Worm (Caenorhabditis elegans): ENCODE results near the gene C02F5.12.

C02F5.12 gene

ce11 chrIII:8216224-8216623, 26.6 kb downstream of the C02F5.12 start, which contains the start of gene unc-86:
Gene unc-86, minus strand, starts transcription at chrIII:8216336.
- TF ChIP-seq hmg-4 (GFP tag; optimal IDR thresholded peaks at IDR 0.05) (no peak), ets-7 (tag; optimal IDR thresholded peaks at IDR 0.05) (no peak), B0310.2 (tag; optimal IDR thresholded peaks at IDR 0.05) (no peak), tbx-37 (GFP tag; conservative IDR thresholded peaks at IDR 0.05) (no peak), hmbx-1 (tag; optimal IDR thresholded peaks at IDR 0.05) (no peak), ama-1 (optimal IDR thresholded peaks at IDR 0.05) (no peak), hnd-1 (tag; optimal IDR thresholded peaks at IDR 0.05) (no peak), ceh-36 (tag; optimal IDR thresholded peaks at IDR 0.05) (no peak), tra-4 (tag; optimal IDR thresholded peaks at IDR 0.05) (no peak), sea-1 (GFP tag; conservative IDR thresholded peaks at IDR 0.05) (no peak), flt-1 (GFP tag; IDR thresholded peaks at IDR 0.05) (no peak), scrt-1 (GFP tag; IDR thresholded peaks at IDR 0.05) (no peak), pes-1 (GFP tag; IDR thresholded peaks at IDR 0.05) (no peak), ceh-13 (GFP tag; optimal IDR thresholded peaks at IDR 0.05) (no peak), tbx-11 (GFP tag; IDR thresholded peaks at IDR 0.05) (no peak), aly-1 (tag; optimal IDR thresholded peaks at IDR 0.05) (no peak), F13C5.2 (tag; optimal IDR thresholded peaks at IDR 0.05) (no peak)

ce11 chrIII:8211562-8211961, 31.3 kb downstream of the C02F5.12 start:
- TF ChIP-seq B0310.2 (tag; optimal IDR thresholded peaks at IDR 0.05) (no peak), scrt-1 (GFP tag; IDR thresholded peaks at IDR 0.05) (no peak), ceh-13 (GFP tag; optimal IDR thresholded peaks at IDR 0.05) (no peak), tbx-37 (GFP tag; conservative IDR thresholded peaks at IDR 0.05) (no peak), ets-7 (tag; optimal IDR thresholded peaks at IDR 0.05) (no peak), hnd-1 (tag; optimal IDR thresholded peaks at IDR 0.05) (no peak), hmbx-1 (tag; optimal IDR thresholded peaks at IDR 0.05) (no peak), flt-1 (GFP tag; IDR thresholded peaks at IDR 0.05) (no peak), tra-4 (tag; optimal IDR thresholded peaks at IDR 0.05) (no peak), ceh-36 (tag; optimal IDR thresholded peaks at IDR 0.05) (no peak), hmg-4 (GFP tag; optimal IDR thresholded peaks at IDR 0.05) (no peak), pes-1 (GFP tag; IDR thresholded peaks at IDR 0.05) (no peak), sea-1 (GFP tag; conservative IDR thresholded peaks at IDR 0.05) (no peak), aly-1 (tag; optimal IDR thresholded peaks at IDR 0.05) (no peak)

ce11 chrIII:8209775-8210174, 33.1 kb downstream of the C02F5.12 start, which contains the start of gene C30A5.10:
Gene C30A5.10, minus strand, starts transcription at chrIII:8209875.
- TF ChIP-seq B0310.2 (tag; optimal IDR thresholded peaks at IDR 0.05): no peak
- no peak for TF ChIP-seq hnd-1 (tag; optimal IDR thresholded peaks at IDR 0.05)
- TF ChIP-seq ama-1 (optimal IDR thresholded peaks at IDR 0.05): no peak
- no peak for TF ChIP-seq hmbx-1 (tag; optimal IDR thresholded peaks at IDR 0.05)
- no peak for TF ChIP-seq F13C5.2 (tag; optimal IDR thresholded peaks at IDR 0.05)
- TF ChIP-seq aly-1 (tag; optimal IDR thresholded peaks at IDR 0.05): no peak
- no peak for TF ChIP-seq flt-1 (GFP tag; IDR thresholded peaks at IDR 0.05)
- TF ChIP-seq ceh-13 (GFP tag; optimal IDR thresholded peaks at IDR 0.05): no peak
- no peak for TF ChIP-seq tbx-37 (GFP tag; conservative IDR thresholded peaks at IDR 0.05)
- TF ChIP-seq tbx-11 (GFP tag; IDR thresholded peaks at IDR 0.05): no peak
- TF ChIP-seq tra-4 (tag; optimal IDR thresholded peaks at IDR 0.05): no peak
- TF ChIP-seq ceh-36 (tag; optimal IDR thresholded peaks at IDR 0.05): no peak
- no peak for TF ChIP-seq hmg-4 (GFP tag; optimal IDR thresholded peaks at IDR 0.05)
- TF ChIP-seq scrt-1 (GFP tag; IDR thresholded peaks at IDR 0.05): no peak
- TF ChIP-seq ets-7 (tag; optimal IDR thresholded peaks at IDR 0.05): no peak

ce11 chrIII:8202754-8203153, 40.1 kb downstream of the C02F5.12 start, which contains the start of gene snb-5:
Gene snb-5, plus strand, starts transcription at chrIII:8203054.
- TF ChIP-seq aly-1 (tag; optimal IDR thresholded peaks at IDR 0.05) (no peak), B0310.2 (tag; optimal IDR thresholded peaks at IDR 0.05) (no peak), ceh-36 (tag; optimal IDR thresholded peaks at IDR 0.05) (no peak), ceh-13 (GFP tag; optimal IDR thresholded peaks at IDR 0.05) (no peak), hmg-4 (GFP tag; optimal IDR thresholded peaks at IDR 0.05) (no peak), F13C5.2 (tag; optimal IDR thresholded peaks at IDR 0.05) (no peak), scrt-1 (GFP tag; IDR thresholded peaks at IDR 0.05) (no peak), sea-1 (GFP tag; conservative IDR thresholded peaks at IDR 0.05) (no peak), tra-4 (tag; optimal IDR thresholded peaks at IDR 0.05) (no peak), tbx-37 (GFP tag; conservative IDR thresholded peaks at IDR 0.05) (no peak)

- TF ChIP-seq tbx-37 (GFP tag; conservative IDR thresholded peaks at IDR 0.05): no peak
- no peak for TF ChIP-seq hmbx-1 (tag; optimal IDR thresholded peaks at IDR 0.05)
- TF ChIP-seq hnd-1 (tag; optimal IDR thresholded peaks at IDR 0.05): no peak
- TF ChIP-seq ceh-36 (tag; optimal IDR thresholded peaks at IDR 0.05): peak; percentile 0
These were observed 41.1 kb downstream of the C02F5.12 start for ce11 chrIII:8201760-8202159.

DNA sequence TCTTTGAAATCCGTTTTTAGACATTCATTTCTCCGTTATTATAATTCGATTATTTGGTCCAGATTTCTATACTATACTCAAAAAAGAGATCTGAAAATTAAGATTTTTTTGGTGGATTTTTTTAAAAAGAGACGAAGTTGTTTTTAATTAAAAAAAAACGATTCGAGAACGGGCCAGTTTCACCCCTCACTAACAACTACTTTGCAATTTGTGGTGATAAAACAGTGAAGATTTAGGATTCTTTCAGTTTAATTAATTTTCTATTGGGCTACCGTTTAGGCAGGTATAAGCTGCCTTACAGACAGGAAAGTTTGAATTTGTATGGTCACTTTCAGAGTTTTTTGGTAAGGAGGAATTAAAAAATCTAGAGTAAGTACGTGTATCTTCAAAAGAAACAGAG, 41.7 kb downstream of the C02F5.12 start, which contains the start of gene unc-36:
Gene unc-36, minus strand, starts transcription at position 101 of the 400 bp plus-strand sequence.
- TF ChIP-seq flt-1 (GFP tag; IDR thresholded peaks at IDR 0.05): no peak

DNA sequence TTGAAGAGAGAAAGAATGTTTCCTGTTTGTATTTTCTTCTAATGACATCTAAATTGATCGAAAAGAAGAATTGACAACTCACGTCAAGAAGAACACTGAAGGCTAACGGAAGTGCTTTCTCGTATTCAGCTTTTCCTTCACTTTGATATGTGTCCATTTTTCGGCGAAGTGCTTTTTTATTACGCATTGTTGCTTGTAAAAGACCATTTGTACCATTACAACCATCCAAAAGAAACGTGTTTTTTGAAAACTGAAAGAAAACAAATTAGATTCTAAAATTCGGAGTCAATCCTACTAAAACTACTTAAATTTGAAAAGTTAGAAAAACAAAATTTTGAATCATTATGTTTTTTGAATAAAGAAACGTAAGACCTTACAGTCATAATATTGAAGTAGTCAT, 43.8 kb downstream of the C02F5.12 start:
- TF ChIP-seq F13C5.2 (tag; optimal IDR thresholded peaks at IDR 0.05): no peak
- TF ChIP-seq ceh-36 (tag; optimal IDR thresholded peaks at IDR 0.05): no peak
- TF ChIP-seq scrt-1 (GFP tag; IDR thresholded peaks at IDR 0.05): no peak
- no peak for TF ChIP-seq hmg-4 (GFP tag; optimal IDR thresholded peaks at IDR 0.05)

DNA sequence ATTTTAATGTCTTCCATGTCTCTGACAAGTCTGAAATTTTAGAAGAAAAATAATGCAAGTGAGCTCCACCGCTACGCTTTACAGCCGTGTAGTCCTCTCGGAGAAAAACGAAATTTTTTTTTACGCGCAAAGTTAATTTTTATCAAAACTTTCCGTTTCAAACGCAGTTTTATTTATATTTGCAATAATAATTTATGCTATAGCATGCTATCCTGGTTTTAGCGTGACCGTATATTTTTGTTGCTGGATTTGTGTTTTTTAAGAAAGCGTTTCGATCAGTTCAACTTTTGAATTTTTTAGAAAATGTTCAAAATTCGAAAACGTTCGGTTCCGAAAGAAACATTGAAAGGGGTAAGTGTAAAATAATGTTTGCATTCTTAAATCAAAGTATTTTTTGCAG, 51.1 kb downstream of the C02F5.12 start, which contains the start of gene C50C3.1:
Gene C50C3.1, plus strand, starts transcription at position 301 of the 400 bp plus-strand sequence.
- no peak for TF ChIP-seq F13C5.2 (tag; optimal IDR thresholded peaks at IDR 0.05)
- TF ChIP-seq ama-1 (optimal IDR thresholded peaks at IDR 0.05): no peak
- no peak for TF ChIP-seq sea-1 (GFP tag; conservative IDR thresholded peaks at IDR 0.05)
- no peak for TF ChIP-seq scrt-1 (GFP tag; IDR thresholded peaks at IDR 0.05)
- no peak for TF ChIP-seq tbx-11 (GFP tag; IDR thresholded peaks at IDR 0.05)
- no peak for TF ChIP-seq ceh-36 (tag; optimal IDR thresholded peaks at IDR 0.05)
